Worm (Caenorhabditis elegans) whole organism, L2 larva: ENCODE results near the gene W01B6.3.

Experiments used
- F13H6.1 ChIP-seq: sonication (generic microtip); optimal IDR thresholded peaks from 2 replicates; lab custom pipeline; 2016; ENCODE audit warnings: missing genetic modification characterization, missing compliant biosample characterization
- ZK546.5 ChIP-seq: sonication (generic microtip); optimal IDR thresholded peaks from 2 replicates; lab custom pipeline; 2017; ENCODE audit warnings: missing biosample characterization, missing genetic modification characterization
- alr-1 ChIP-seq: fragments of 150-350 bp; optimal IDR thresholded peaks from 2 replicates; lab custom pipeline; 2014; ENCODE audit warnings: missing biosample characterization, missing genetic modification characterization
- aly-2 ChIP-seq: fragments of 150-350 bp; optimal IDR thresholded peaks from 2 replicates; lab custom pipeline; 2014; ENCODE audit warnings: missing biosample characterization, missing genetic modification characterization
- ama-1 ChIP-seq: fragments of 150-350 bp; optimal IDR thresholded peaks from 2 replicates; lab custom pipeline; 2018; ENCODE audit warnings: inconsistent platforms
- blmp-1 ChIP-seq: sonication (generic microtip); optimal IDR thresholded peaks from 2 replicates; lab custom pipeline; 2017; ENCODE audit warnings: missing genetic modification characterization, mild to moderate bottlenecking, missing compliant biosample characterization, antibody characterized with exemption, moderate library complexity; ENCODE audit not compliant: insufficient read depth
- ceh-16 ChIP-seq: fragments of 150-350 bp; optimal IDR thresholded peaks from 2 replicates; lab custom pipeline; 2014; ENCODE audit warnings: missing biosample characterization, missing genetic modification characterization
- ceh-82 ChIP-seq: fragments of 150-350 bp; optimal IDR thresholded peaks from 2 replicates; lab custom pipeline; 2014; ENCODE audit warnings: missing biosample characterization, missing genetic modification characterization
- dmd-4 ChIP-seq: sonication (generic microtip); optimal IDR thresholded peaks from 2 replicates; lab custom pipeline; 2017; ENCODE audit warnings: missing biosample characterization, missing genetic modification characterization
- elt-1 ChIP-seq: fragments of 150-350 bp; optimal IDR thresholded peaks from 2 replicates; lab custom pipeline; 2014; ENCODE audit warnings: missing biosample characterization, missing genetic modification characterization
- fos-1 ChIP-seq: fragments of 150-350 bp; optimal IDR thresholded peaks from 2 replicates; lab custom pipeline; 2014; ENCODE audit warnings: missing biosample characterization, missing genetic modification characterization
- gmeb-1 ChIP-seq: fragments of 150-350 bp; optimal IDR thresholded peaks from 2 replicates; lab custom pipeline; 2014; ENCODE audit warnings: missing biosample characterization, missing genetic modification characterization
- lsy-2 ChIP-seq, 2 experiments: fragments of 150-350 bp in 1 of 2; sonication (generic microtip) in 1 of 2; optimal IDR thresholded peaks; 2 replicates each; lab custom pipeline; 2014 to 2017; ENCODE audit warnings: missing biosample characterization in 2 of 2, missing genetic modification characterization in 2 of 2
- mab-5 ChIP-seq: fragments of 150-350 bp; optimal IDR thresholded peaks from 2 replicates; lab custom pipeline; 2014; ENCODE audit warnings: missing biosample characterization, missing genetic modification characterization
- mbf-1 ChIP-seq: sonication (generic microtip); optimal IDR thresholded peaks from 2 replicates; lab custom pipeline; 2017; ENCODE audit warnings: missing biosample characterization, missing genetic modification characterization
- mdl-1 ChIP-seq, 2 experiments: fragments of 150-350 bp in 1 of 2; sonication (generic microtip) in 1 of 2; optimal IDR thresholded peaks; 2 replicates each; lab custom pipeline; 2017; ENCODE audit warnings: missing biosample characterization in 2 of 2, missing genetic modification characterization in 2 of 2
- nhr-10 ChIP-seq: sonication (generic microtip); optimal IDR thresholded peaks from 2 replicates; lab custom pipeline; 2017; ENCODE audit warnings: missing biosample characterization, missing genetic modification characterization
- nhr-12 ChIP-seq: fragments of 150-350 bp; optimal IDR thresholded peaks from 2 replicates; lab custom pipeline; 2014; ENCODE audit warnings: missing biosample characterization, missing genetic modification characterization
- nhr-21 ChIP-seq: fragments of 150-350 bp; optimal IDR thresholded peaks from 2 replicates; lab custom pipeline; 2014; ENCODE audit warnings: missing biosample characterization, missing genetic modification characterization
- nhr-23 ChIP-seq: fragments of 150-350 bp; optimal IDR thresholded peaks from 2 replicates; lab custom pipeline; 2014; ENCODE audit warnings: missing biosample characterization, missing genetic modification reagents, missing genetic modification characterization
- nhr-25 ChIP-seq: fragments of 150-350 bp; sonication (generic microtip); optimal IDR thresholded peaks from 3 replicates; lab custom pipeline; 2014; ENCODE audit warnings: missing biosample characterization, missing genetic modification characterization
- nhr-6 ChIP-seq: fragments of 150-350 bp; optimal IDR thresholded peaks from 2 replicates; lab custom pipeline; 2014; ENCODE audit warnings: missing biosample characterization, missing genetic modification characterization
- nhr-77 ChIP-seq: fragments of 150-350 bp; optimal IDR thresholded peaks from 2 replicates; lab custom pipeline; 2014; ENCODE audit warnings: missing biosample characterization, missing genetic modification characterization
- sem-4 ChIP-seq: fragments of 150-350 bp; optimal IDR thresholded peaks from 2 replicates; lab custom pipeline; 2014; ENCODE audit warnings: missing biosample characterization, missing genetic modification reagents, missing genetic modification characterization
- skn-1 ChIP-seq: sonication (generic microtip); optimal IDR thresholded peaks from 2 replicates; lab custom pipeline; 2017; ENCODE audit warnings: missing biosample characterization, missing genetic modification characterization
- sma-3 ChIP-seq: sonication (generic microtip); optimal IDR thresholded peaks from 2 replicates; lab custom pipeline; 2016; ENCODE audit warnings: missing genetic modification reagents, missing genetic modification characterization, missing compliant biosample characterization
- snpc-4 ChIP-seq: fragments of 150-350 bp; optimal IDR thresholded peaks from 2 replicates; lab custom pipeline; 2014; ENCODE audit warnings: missing biosample characterization, missing genetic modification characterization
- unc-39 ChIP-seq: fragments of 150-350 bp; optimal IDR thresholded peaks from 2 replicates; lab custom pipeline; 2014; ENCODE audit warnings: missing biosample characterization, missing genetic modification characterization
- unc-55 ChIP-seq: fragments of 150-350 bp; sonication (generic microtip); optimal IDR thresholded peaks from 3 replicates; lab custom pipeline; 2014; ENCODE audit warnings: missing biosample characterization, missing genetic modification reagents, missing genetic modification characterization
- unc-62 ChIP-seq: fragments of 150-350 bp; optimal IDR thresholded peaks from 2 replicates; lab custom pipeline; 2014; ENCODE audit warnings: missing biosample characterization, missing genetic modification reagents, missing genetic modification characterization
- zag-1 ChIP-seq: fragments of 150-350 bp; optimal IDR thresholded peaks from 2 replicates; lab custom pipeline; 2014; ENCODE audit warnings: missing biosample characterization, missing genetic modification characterization
- ztf-1 ChIP-seq: fragments of 200-800 bp; sonication (Bioruptor generic); conservative IDR thresholded peaks from 2 replicates; pipeline ENCODE4 v1.3.6; 2022; ENCODE audit warnings: missing genetic modification characterization, missing compliant biosample characterization
- ztf-11 ChIP-seq: sonication (generic microtip); optimal IDR thresholded peaks from 2 replicates; lab custom pipeline; 2017; ENCODE audit warnings: missing biosample characterization, missing genetic modification characterization
- ztf-4 ChIP-seq: fragments of 150-350 bp; optimal IDR thresholded peaks from 2 replicates; lab custom pipeline; 2014; ENCODE audit warnings: missing biosample characterization, missing genetic modification characterization

The W01B6.3 gene

ce11 chrIV:10075899-10076298 lies 3.5 kb upstream of the W01B6.3 start, which contains the start of gene W01B6.5:
W01B6.5 (plus strand) TSS chrIV:10076199.
- no peak for TF ChIP-seq gmeb-1 (tag; lab: Kevin White, UChicago)
- no peak for TF ChIP-seq nhr-25 (tag; lab: Kevin White, UChicago)
- no peak for TF ChIP-seq nhr-6 (tag; lab: Kevin White, UChicago)
- TF ChIP-seq sma-3 (GFP tag; lab: Kevin White, UChicago) = no peak
- TF ChIP-seq elt-1 (tag; lab: Kevin White, UChicago) = no peak
- no peak for TF ChIP-seq nhr-12
- TF ChIP-seq ceh-16 = no peak
- no peak for TF ChIP-seq mbf-1 (tag; lab: Kevin White, UChicago)
- no peak for TF ChIP-seq ceh-82
- TF ChIP-seq aly-2 = no peak
- no peak for TF ChIP-seq ztf-4 (tag; lab: Kevin White, UChicago)
- no peak for TF ChIP-seq ztf-1 (GFP tag; lab: Robert Waterston, UW)
- TF ChIP-seq ZK546.5 (tag; lab: Kevin White, UChicago) = no peak
- TF ChIP-seq unc-39 (tag; lab: Kevin White, UChicago) = no peak
- TF ChIP-seq unc-55 = no peak
- no peak for TF ChIP-seq unc-62 (GFP tag; lab: Kevin White, UChicago)
- TF ChIP-seq mab-5 (tag; lab: Kevin White, UChicago) = no peak
- TF ChIP-seq mdl-1 (tag; optimal IDR thresholded peaks at IDR 0.05; lab: Kevin White, UChicago) = no peak
- no peak for TF ChIP-seq alr-1 (tag; lab: Kevin White, UChicago)
- TF ChIP-seq snpc-4 (tag; lab: Kevin White, UChicago) = no peak

- TF ChIP-seq ceh-16 = no peak
- no peak for TF ChIP-seq nhr-12
- no peak for TF ChIP-seq dmd-4 (tag; lab: Kevin White, UChicago)
- TF ChIP-seq ama-1 (lab: Kevin White, UChicago) = no peak
- TF ChIP-seq nhr-25 (tag; lab: Kevin White, UChicago) = no peak
- TF ChIP-seq unc-55 = no peak
- TF ChIP-seq nhr-77 = no peak
Measured at ce11 chrIV:10075034-10075510, 2.6 kb upstream of the W01B6.3 start, which contains the start of the genes ttbk-4 and W01B6.4. ttbk-4 (minus strand) TSS chrIV:10075134. W01B6.4 (plus strand) TSS chrIV:10075460.

DNA sequence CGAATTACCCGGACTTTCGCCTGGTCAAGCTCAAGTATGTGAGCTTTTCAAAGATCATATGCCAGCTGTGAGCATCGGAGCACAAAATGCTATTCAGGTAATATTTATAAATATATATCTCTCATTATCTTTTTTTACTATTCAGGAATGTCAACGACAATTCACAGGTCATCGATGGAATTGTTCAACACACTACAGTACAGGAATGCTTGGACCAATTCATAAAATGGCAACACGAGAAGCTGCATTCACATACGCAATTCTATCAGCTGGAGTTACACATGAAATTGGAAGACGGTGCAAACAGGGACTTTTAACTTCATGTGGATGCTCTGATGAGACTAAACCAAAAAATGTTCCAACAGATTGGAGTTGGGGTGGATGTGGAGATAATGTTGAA lies 4.2 kb downstream of the W01B6.3 start:
- TF ChIP-seq lsy-2 (tag; optimal IDR thresholded peaks at IDR 0.05; lab: Kevin White, UChicago) = no peak
- TF ChIP-seq skn-1 (tag; lab: Kevin White, UChicago) = no peak
- TF ChIP-seq blmp-1 = no peak
- no peak for TF ChIP-seq unc-39 (tag; lab: Kevin White, UChicago)
- no peak for TF ChIP-seq mab-5 (tag; lab: Kevin White, UChicago)
- TF ChIP-seq nhr-23 (tag; lab: Kevin White, UChicago) = no peak
- TF ChIP-seq ama-1 (lab: Kevin White, UChicago) = no peak
- TF ChIP-seq, all 48 proteins: peak for 0

DNA sequence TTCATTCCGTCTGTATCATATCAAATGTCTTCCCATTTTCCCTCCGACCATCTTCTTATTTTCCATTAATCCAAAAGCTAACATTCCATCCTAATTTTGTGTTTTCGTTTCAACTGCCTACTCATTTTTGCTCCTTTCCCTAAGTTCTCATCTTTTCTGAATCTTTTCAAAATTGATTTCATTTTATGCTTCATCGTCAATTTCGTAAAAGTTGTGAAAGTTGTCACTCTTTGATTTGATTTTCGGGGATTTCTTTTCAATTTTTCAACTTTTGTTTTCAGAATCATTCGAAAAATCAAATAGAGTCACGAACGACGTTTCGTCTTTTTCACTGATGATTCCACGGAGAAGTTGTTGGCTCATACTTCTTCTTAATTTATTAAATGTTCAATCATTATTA lies 4.9 kb downstream of the W01B6.3 start, which contains the start of gene cwn-2:
cwn-2 (plus strand) TSS at position 276 of the 400 bp plus-strand sequence.
- TF ChIP-seq nhr-21 (tag; lab: Kevin White, UChicago) (no peak), aly-2 (no peak), ztf-11 (tag; lab: Kevin White, UChicago) (no peak), dmd-4 (tag; lab: Kevin White, UChicago) (no peak), sem-4 (no peak), sma-3 (GFP tag; lab: Kevin White, UChicago) (no peak), snpc-4 (tag; lab: Kevin White, UChicago) (no peak), gmeb-1 (tag; lab: Kevin White, UChicago) (no peak), ztf-4 (tag; lab: Kevin White, UChicago) (no peak), nhr-10 (tag; lab: Kevin White, UChicago) (no peak), blmp-1 (no peak), nhr-77 (no peak), skn-1 (tag; lab: Kevin White, UChicago) (no peak), zag-1 (no peak), elt-1 (tag; lab: Kevin White, UChicago) (no peak)

ce11 chrIV:10066456-10066855 lies 6.0 kb downstream of the W01B6.3 start:
- TF ChIP-seq fos-1 (peak; percentile 61), F13H6.1 (no peak)
